Fruit fly (Drosophila melanogaster) whole organism, prepupa: Measurements from ENCODE around the gene aph-1.

Experiments used
- Blimp-1 ChIP-seq: fragments of 200-800 bp; sonication (Bioruptor generic); optimal IDR thresholded peaks from 3 replicates; lab custom pipeline; 2017; ENCODE audit warnings: missing biosample characterization, missing genetic modification characterization, mild to moderate bottlenecking, moderate library complexity, missing genetic modification reagents
- CG10631 ChIP-seq: fragments of 200-800 bp; sonication (Bioruptor generic); optimal IDR thresholded peaks from 2 replicates; lab custom pipeline; 2016; ENCODE audit warnings: missing biosample characterization, missing genetic modification characterization
- CG11902 ChIP-seq: fragments of 200-800 bp; sonication (Bioruptor generic); optimal IDR thresholded peaks from 3 replicates; lab custom pipeline; 2016; ENCODE audit warnings: missing biosample characterization, missing genetic modification characterization
- CG1621 ChIP-seq: fragments of 200-800 bp; sonication (Bioruptor generic); optimal IDR thresholded peaks from 3 replicates; lab custom pipeline; 2018; ENCODE audit warnings: missing biosample characterization, mild to moderate bottlenecking, missing genetic modification characterization
- CG16779 ChIP-seq: fragments of 200-800 bp; sonication (Bioruptor generic); optimal IDR thresholded peaks from 3 replicates; lab custom pipeline; 2017; ENCODE audit warnings: missing biosample characterization, mild to moderate bottlenecking, missing genetic modification characterization
- CG32006 ChIP-seq: fragments of 200-800 bp; sonication (Bioruptor generic); optimal IDR thresholded peaks from 3 replicates; lab custom pipeline; 2017; ENCODE audit warnings: missing biosample characterization, mild to moderate bottlenecking, missing genetic modification characterization
- CG34406 ChIP-seq: fragments of 200-800 bp; sonication (Bioruptor generic); optimal IDR thresholded peaks from 3 replicates; lab custom pipeline; 2016; ENCODE audit warnings: missing biosample characterization, missing genetic modification characterization
- CG3919 ChIP-seq: fragments of 200-800 bp; sonication (Bioruptor generic); optimal IDR thresholded peaks from 3 replicates; lab custom pipeline; 2016; ENCODE audit warnings: missing biosample characterization, missing genetic modification characterization
- CG4318 ChIP-seq: fragments of 200-800 bp; sonication (Bioruptor generic); optimal IDR thresholded peaks from 3 replicates; lab custom pipeline; 2017; ENCODE audit warnings: missing biosample characterization, mild to moderate bottlenecking, missing genetic modification characterization
- CG6163 ChIP-seq: fragments of 200-800 bp; sonication (Bioruptor generic); IDR thresholded peaks from 3 replicates; pipeline ENCODE4 v1.3.6; 2022; ENCODE audit warnings: missing biosample characterization, missing genetic modification characterization
- CG6276 ChIP-seq: fragments of 200-800 bp; sonication (Bioruptor generic); optimal IDR thresholded peaks from 2 replicates; lab custom pipeline; 2017; ENCODE audit warnings: missing biosample characterization, mild to moderate bottlenecking, missing genetic modification characterization
- CG6792 ChIP-seq: fragments of 200-800 bp; sonication (Bioruptor generic); optimal IDR thresholded peaks from 3 replicates; lab custom pipeline; 2016; ENCODE audit warnings: missing biosample characterization, missing genetic modification characterization
- CG6854 ChIP-seq: fragments of 200-800 bp; sonication (Bioruptor generic); optimal IDR thresholded peaks from 2 replicates; lab custom pipeline; 2017; ENCODE audit warnings: missing biosample characterization, mild to moderate bottlenecking, missing genetic modification characterization
- CG8319 ChIP-seq: fragments of 200-800 bp; sonication (Bioruptor generic); optimal IDR thresholded peaks from 3 replicates; lab custom pipeline; 2016; ENCODE audit warnings: missing biosample characterization, missing genetic modification characterization
- CG8632 ChIP-seq: fragments of 200-800 bp; sonication (Bioruptor generic); optimal IDR thresholded peaks from 3 replicates; lab custom pipeline; 2016; ENCODE audit warnings: missing biosample characterization, missing genetic modification characterization
- CG9139 ChIP-seq: fragments of 200-800 bp; sonication (Bioruptor generic); optimal IDR thresholded peaks from 3 replicates; lab custom pipeline; 2017; ENCODE audit warnings: missing biosample characterization, mild to moderate bottlenecking, missing genetic modification characterization
- Eip78C ChIP-seq: fragments of 200-800 bp; sonication (Bioruptor generic); peaks from one replicate; lab custom pipeline; 2016; ENCODE audit warnings: missing biosample characterization, missing genetic modification characterization
- Eip93F ChIP-seq: fragments of 200-800 bp; sonication (Bioruptor generic); optimal IDR thresholded peaks from 2 replicates; lab custom pipeline; 2016; ENCODE audit warnings: missing biosample characterization, mild to moderate bottlenecking, missing genetic modification characterization
- Ets21C ChIP-seq: fragments of 200-800 bp; sonication (Bioruptor generic); optimal IDR thresholded peaks from 3 replicates; lab custom pipeline; 2016; ENCODE audit warnings: missing biosample characterization, missing genetic modification characterization
- Ets96B ChIP-seq: fragments of 200-800 bp; optimal IDR thresholded peaks from 2 replicates; lab custom pipeline; 2019; ENCODE audit warnings: missing biosample characterization, mild to moderate bottlenecking, missing genetic modification characterization, moderate library complexity
- Gug ChIP-seq: fragments of 200-800 bp; sonication (Bioruptor generic); IDR thresholded peaks from 2 replicates; pipeline ENCODE4 v1.3.6; 2022; ENCODE audit warnings: missing biosample characterization, missing genetic modification characterization
- Hr38 ChIP-seq: sonication (Bioruptor generic); optimal IDR thresholded peaks from 2 replicates; lab custom pipeline; 2016; ENCODE audit warnings: missing biosample characterization, missing genetic modification characterization
- Hr39 ChIP-seq: fragments of 200-800 bp; sonication (Bioruptor generic); optimal IDR thresholded peaks from 2 replicates; lab custom pipeline; 2016; ENCODE audit warnings: missing biosample characterization, missing genetic modification characterization
- Lpt ChIP-seq: fragments of 200-800 bp; sonication (Bioruptor generic); optimal IDR thresholded peaks from 3 replicates; lab custom pipeline; 2016; ENCODE audit warnings: missing biosample characterization, missing genetic modification characterization
- Met ChIP-seq: fragments of 200-800 bp; sonication (Bioruptor generic); optimal IDR thresholded peaks from 3 replicates; lab custom pipeline; 2016; ENCODE audit warnings: missing biosample characterization, missing genetic modification characterization
- OdsH ChIP-seq: fragments of 200-800 bp; sonication (Bioruptor generic); optimal IDR thresholded peaks from 3 replicates; lab custom pipeline; 2016; ENCODE audit warnings: missing biosample characterization, missing genetic modification characterization
- Smox ChIP-seq: fragments of 200-800 bp; sonication (Bioruptor generic); optimal IDR thresholded peaks from 3 replicates; lab custom pipeline; 2016; ENCODE audit warnings: missing biosample characterization, missing genetic modification characterization
- Sox102F ChIP-seq: fragments of 200-800 bp; sonication (Bioruptor generic); optimal IDR thresholded peaks from 2 replicates; lab custom pipeline; 2016; ENCODE audit warnings: missing biosample characterization, mild to moderate bottlenecking, missing genetic modification characterization
- Sox15 ChIP-seq: fragments of 200-800 bp; sonication (Bioruptor generic); optimal IDR thresholded peaks from 3 replicates; lab custom pipeline; 2016; ENCODE audit warnings: missing biosample characterization, missing genetic modification characterization
- achi ChIP-seq: fragments of 200-800 bp; sonication (Bioruptor generic); optimal IDR thresholded peaks from 3 replicates; lab custom pipeline; 2016; ENCODE audit warnings: missing biosample characterization, missing genetic modification characterization
- acj6 ChIP-seq: fragments of 200-800 bp; sonication (Bioruptor generic); optimal IDR thresholded peaks from 3 replicates; lab custom pipeline; 2016; ENCODE audit warnings: missing biosample characterization, missing genetic modification characterization
- cyc ChIP-seq: fragments of 200-800 bp; sonication (Bioruptor generic); optimal IDR thresholded peaks from 3 replicates; lab custom pipeline; 2016; ENCODE audit warnings: missing biosample characterization, missing genetic modification characterization
- dac ChIP-seq: fragments of 200-800 bp; sonication (Bioruptor generic); optimal IDR thresholded peaks from 2 replicates; lab custom pipeline; 2017; ENCODE audit warnings: missing biosample characterization, mild to moderate bottlenecking, missing genetic modification characterization
- dsx ChIP-seq: fragments of 200-800 bp; optimal IDR thresholded peaks from 3 replicates; lab custom pipeline; 2019; ENCODE audit warnings: missing biosample characterization, mild to moderate bottlenecking, missing genetic modification characterization, moderate library complexity; ENCODE audit not compliant: poor library complexity, severe bottlenecking
- eg ChIP-seq: fragments of 200-800 bp; sonication (Bioruptor generic); IDR thresholded peaks from 3 replicates; pipeline ENCODE4 v1.3.6; 2022; ENCODE audit warnings: missing biosample characterization, missing genetic modification characterization
- esn ChIP-seq: fragments of 200-800 bp; sonication (Bioruptor generic); optimal IDR thresholded peaks from 2 replicates; lab custom pipeline; 2016; ENCODE audit warnings: missing biosample characterization, mild to moderate bottlenecking, missing genetic modification characterization, moderate library complexity
- fd59A ChIP-seq: fragments of 200-800 bp; sonication (Bioruptor generic); optimal IDR thresholded peaks from 2 replicates; lab custom pipeline; 2017; ENCODE audit warnings: missing biosample characterization, mild to moderate bottlenecking, missing genetic modification characterization, missing genetic modification reagents
- fd85E ChIP-seq: fragments of 200-800 bp; sonication (Bioruptor generic); optimal IDR thresholded peaks from 3 replicates; lab custom pipeline; 2016; ENCODE audit warnings: missing biosample characterization, missing genetic modification characterization
- fkh ChIP-seq: fragments of 200-800 bp; sonication (Bioruptor generic); optimal IDR thresholded peaks from 3 replicates; lab custom pipeline; 2017; ENCODE audit warnings: missing biosample characterization, mild to moderate bottlenecking, missing genetic modification characterization, moderate library complexity
- lz ChIP-seq: fragments of 200-800 bp; sonication (Bioruptor generic); optimal IDR thresholded peaks from 3 replicates; lab custom pipeline; 2016; ENCODE audit warnings: missing biosample characterization, missing genetic modification characterization
- net ChIP-seq: fragments of 200-800 bp; sonication (Bioruptor generic); optimal IDR thresholded peaks from 3 replicates; lab custom pipeline; 2016; ENCODE audit warnings: missing biosample characterization, missing genetic modification characterization
- pdm3 ChIP-seq: fragments of 200-800 bp; sonication (Bioruptor generic); optimal IDR thresholded peaks from 3 replicates; lab custom pipeline; 2016; ENCODE audit warnings: missing biosample characterization, missing genetic modification characterization
- salr ChIP-seq, 2 experiments: fragments of 200-800 bp; sonication (Bioruptor generic); optimal IDR thresholded peaks; 3 replicates each; lab custom pipeline; 2016 to 2018; ENCODE audit warnings: missing biosample characterization in 2 of 2, missing genetic modification characterization in 2 of 2, mild to moderate bottlenecking in 1 of 2
- ss ChIP-seq, 2 experiments: fragments of 200-800 bp; sonication (Bioruptor generic); optimal IDR thresholded peaks; 2 replicates in 1 of 2; 3 replicates in 1 of 2; lab custom pipeline; 2017 to 2018; ENCODE audit warnings: mild to moderate bottlenecking in 2 of 2, missing biosample characterization in 2 of 2, missing genetic modification characterization in 2 of 2, moderate library complexity in 1 of 2
- svp ChIP-seq: fragments of 200-800 bp; sonication (Bioruptor generic); peaks from one replicate; lab custom pipeline; 2016; ENCODE audit warnings: missing biosample characterization, missing genetic modification characterization
- topi ChIP-seq: fragments of 200-800 bp; sonication (Bioruptor generic); optimal IDR thresholded peaks from 3 replicates; lab custom pipeline; 2016; ENCODE audit warnings: missing biosample characterization, missing genetic modification characterization
- vri ChIP-seq: fragments of 200-800 bp; sonication (Bioruptor generic); optimal IDR thresholded peaks from 3 replicates; lab custom pipeline; 2016; ENCODE audit warnings: missing biosample characterization, mild to moderate bottlenecking, missing genetic modification characterization

The aph-1 gene

DNA sequence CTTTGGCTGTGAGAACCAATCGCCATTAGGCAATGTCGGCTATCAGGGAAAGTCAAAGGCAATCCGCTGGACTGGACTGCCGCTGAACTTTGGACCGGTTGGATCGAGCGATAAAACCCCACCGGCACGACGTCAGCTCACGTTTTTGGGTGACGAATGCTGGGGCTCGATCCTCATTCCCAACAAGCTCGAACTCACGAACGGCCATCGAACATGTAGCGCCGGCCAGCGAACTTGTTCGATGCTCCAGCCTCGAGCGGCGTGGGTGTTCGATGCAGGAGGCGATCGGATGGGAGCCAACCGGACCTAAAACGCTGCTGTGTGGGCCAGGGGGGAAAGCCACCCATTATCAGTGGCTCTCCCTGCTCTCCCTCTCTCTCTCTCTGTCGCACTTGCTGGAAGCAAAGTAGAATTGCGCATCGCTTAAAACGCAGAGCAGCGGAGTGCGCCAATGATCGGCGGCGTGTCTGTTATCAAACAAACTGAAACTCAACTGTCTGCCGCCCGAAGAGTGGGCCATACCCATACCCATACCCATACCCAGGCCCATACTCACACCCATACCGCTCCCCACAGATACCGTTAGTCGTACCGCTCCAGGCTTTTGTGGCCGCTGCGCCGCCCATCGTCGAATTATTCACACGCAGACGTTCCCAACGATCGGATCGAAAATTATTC is 38.7 kb downstream of the aph-1 start, which contains the start of gene daw (continued):
- TF ChIP-seq Sox102F (GFP tag; lab: Kevin White, UChicago) (peak; percentile 59), pdm3 (peak; percentile 11), Eip93F (GFP tag; lab: Kevin White, UChicago) (peak; percentile 83), CG32006 (GFP tag; lab: Kevin White, UChicago) (peak; percentile 2), svp (GFP tag; lab: Kevin White, UChicago) (peak; percentile 89), topi (GFP tag; lab: Kevin White, UChicago) (peak; percentile 59), CG16779 (peak; percentile 76), salr (GFP tag; optimal IDR thresholded peaks at IDR 0.05; lab: Kevin White, UChicago) (peak in 1 of 2 experiments; percentile 21), CG34406 (GFP tag; lab: Kevin White, UChicago) (no peak), CG6854 (peak; percentile 89), dsx (peak; percentile 37), fkh (no peak), fd85E (GFP tag; lab: Kevin White, UChicago) (peak; percentile 43), Met (GFP tag; lab: Kevin White, UChicago) (peak; percentile 38), lz (GFP tag; lab: Kevin White, UChicago) (no peak), CG9139 (GFP tag; lab: Kevin White, UChicago) (peak; percentile 90), Eip78C (GFP tag; lab: Kevin White, UChicago) (peak; percentile 76), acj6 (GFP tag; lab: Kevin White, UChicago) (no peak), net (peak; percentile 79), Gug (GFP tag; lab: Robert Waterston, UW) (no peak), CG10631 (GFP tag; lab: Kevin White, UChicago) (no peak), CG3919 (GFP tag; lab: Kevin White, UChicago) (peak; percentile 72), OdsH (GFP tag; lab: Kevin White, UChicago) (no peak)

DNA sequence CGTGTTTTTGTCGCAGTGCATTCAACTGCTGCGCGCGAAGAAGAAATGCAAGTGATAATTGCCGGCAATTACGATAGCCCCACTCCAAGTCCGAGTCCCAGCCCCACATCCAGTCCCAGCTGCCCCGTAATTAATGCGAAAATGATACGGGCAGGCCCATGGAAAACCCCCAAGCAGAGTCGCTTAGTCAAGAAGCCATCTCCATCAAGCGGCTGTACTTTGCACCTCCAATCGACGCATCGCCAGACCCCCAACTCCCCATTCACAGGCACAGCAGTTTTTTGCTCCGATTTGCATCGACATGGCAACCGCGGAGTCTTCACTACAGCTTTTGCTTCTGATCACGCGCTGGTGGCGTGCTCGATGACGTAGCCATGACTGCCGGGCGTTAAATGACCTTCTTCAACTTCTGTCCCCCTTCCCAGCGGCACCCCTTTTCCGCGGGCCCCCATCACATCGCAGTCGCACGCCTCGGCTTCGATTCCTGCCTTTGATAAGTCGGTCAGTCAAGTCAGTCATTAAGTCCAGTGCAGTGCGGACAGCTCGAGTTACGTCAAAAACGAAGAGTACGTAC is 40.2 kb downstream of the aph-1 start:
- peak; percentile 22 for TF ChIP-seq CG8319 (GFP tag; lab: Kevin White, UChicago)
- no peak for TF ChIP-seq CG34406 (GFP tag; lab: Kevin White, UChicago)
- no peak for TF ChIP-seq CG6792 (GFP tag; lab: Kevin White, UChicago)
- peak; percentile 71 for TF ChIP-seq CG1621 (tag; lab: Kevin White, UChicago)
- no peak for TF ChIP-seq CG8632 (GFP tag; lab: Kevin White, UChicago)
- TF ChIP-seq Eip93F (GFP tag; lab: Kevin White, UChicago), result no peak
- TF ChIP-seq vri, result no peak
- TF ChIP-seq topi (GFP tag; lab: Kevin White, UChicago), result no peak
- TF ChIP-seq Sox102F (GFP tag; lab: Kevin White, UChicago), result no peak
- peak; percentile 90 to 91 for TF ChIP-seq ss (GFP tag; optimal IDR thresholded peaks at IDR 0.05; lab: Kevin White, UChicago)
- no peak for TF ChIP-seq fd59A (GFP tag; lab: Kevin White, UChicago)
- no peak for TF ChIP-seq cyc (GFP tag; lab: Kevin White, UChicago)
- TF ChIP-seq Hr39 (GFP tag; lab: Kevin White, UChicago), result no peak
- TF ChIP-seq dac, result no peak
- TF ChIP-seq CG4318 (GFP tag; lab: Kevin White, UChicago), result no peak
- TF ChIP-seq eg, result no peak
- TF ChIP-seq Gug (GFP tag; lab: Robert Waterston, UW), result no peak
- TF ChIP-seq dsx, result peak; percentile 3
- TF ChIP-seq CG6854, result peak; percentile 70
- no peak for TF ChIP-seq Sox15 (GFP tag; lab: Kevin White, UChicago)
- TF ChIP-seq Met (GFP tag; lab: Kevin White, UChicago), result no peak
- no peak for TF ChIP-seq Smox (GFP tag; lab: Kevin White, UChicago)
- no peak for TF ChIP-seq CG6163
- peak; percentile 32 for TF ChIP-seq Ets96B
- TF ChIP-seq OdsH (GFP tag; lab: Kevin White, UChicago), result no peak
- TF ChIP-seq svp (GFP tag; lab: Kevin White, UChicago), result peak; percentile 88
- TF ChIP-seq esn (GFP tag; lab: Kevin White, UChicago), result no peak
- no peak for TF ChIP-seq salr (GFP tag; optimal IDR thresholded peaks at IDR 0.05; lab: Kevin White, UChicago)
- peak; percentile 35 for TF ChIP-seq Lpt (GFP tag; lab: Kevin White, UChicago)
- TF ChIP-seq Blimp-1 (GFP tag; lab: Kevin White, UChicago), result no peak
- TF ChIP-seq Hr38 (GFP tag; lab: Kevin White, UChicago), result no peak
- peak; percentile 64 for TF ChIP-seq CG6276 (GFP tag; lab: Kevin White, UChicago)
- peak; percentile 20 for TF ChIP-seq achi (GFP tag; lab: Kevin White, UChicago)
- TF ChIP-seq CG11902 (GFP tag; lab: Kevin White, UChicago), result no peak
- peak; percentile 9 for TF ChIP-seq CG32006 (GFP tag; lab: Kevin White, UChicago)
- no peak for TF ChIP-seq Ets21C
